Fruit fly (Drosophila melanogaster): Measurements from ENCODE around the gene Sfp78E.

The Sfp78E gene

dm6 chr3L:21671839-21672238 is 12.0 kb downstream of the Sfp78E start, which contains the start of gene CG11249:
Gene CG11249, plus strand, starts transcription at chr3L:21672139.
- TF ChIP-seq dsf (GFP tag; optimal IDR thresholded peaks at IDR 0.05; ENCODE audit: borderline replicate concordance) (no peak), Dfd (GFP tag; optimal IDR thresholded peaks at IDR 0.05) (no peak)

dm6 chr3L:21667530-21667929 is 16.3 kb downstream of the Sfp78E start:
- TF ChIP-seq rgr (GFP tag; optimal IDR thresholded peaks at IDR 0.05) (no peak), brk (GFP tag; optimal IDR thresholded peaks at IDR 0.05) (no peak), CG32264 (GFP tag; optimal IDR thresholded peaks at IDR 0.05) (no peak), CrebA (GFP tag; optimal IDR thresholded peaks at IDR 0.05; ENCODE audit: borderline replicate concordance) (no peak), N (GFP tag; optimal IDR thresholded peaks at IDR 0.05) (no peak), Vsx2 (GFP tag; optimal IDR thresholded peaks at IDR 0.05; ENCODE audit: partially characterized antibody) (no peak), Sp1 (GFP tag; optimal IDR thresholded peaks at IDR 0.05) (no peak), Jra (GFP tag; optimal IDR thresholded peaks at IDR 0.05) (no peak), psq (GFP tag; optimal IDR thresholded peaks at IDR 0.05) (no peak), h (GFP tag; optimal IDR thresholded peaks at IDR 0.05) (no peak), CG9705 (GFP tag; optimal IDR thresholded peaks at IDR 0.05) (no peak), sv (GFP tag; optimal IDR thresholded peaks at IDR 0.05) (no peak), ey (GFP tag; optimal IDR thresholded peaks at IDR 0.05) (no peak), Myc (optimal IDR thresholded peaks at IDR 0.05) (no peak), Hr83 (GFP tag; optimal IDR thresholded peaks at IDR 0.05; ENCODE audit: poor library complexity, severe bottlenecking) (no peak), jim (GFP tag; optimal IDR thresholded peaks at IDR 0.05) (no peak), Abd-B (GFP tag; optimal IDR thresholded peaks at IDR 0.05) (no peak), dsf (GFP tag; optimal IDR thresholded peaks at IDR 0.05; ENCODE audit: borderline replicate concordance) (no peak), sage (GFP tag; optimal IDR thresholded peaks at IDR 0.05) (no peak), GATAd (GFP tag; optimal IDR thresholded peaks at IDR 0.05) (no peak)

- TF ChIP-seq sage (GFP tag; optimal IDR thresholded peaks at IDR 0.05) (no peak), Rel (GFP tag; optimal IDR thresholded peaks at IDR 0.05) (no peak), Rel (tag; optimal IDR thresholded peaks at IDR 0.05) (no peak), Hr83 (GFP tag; optimal IDR thresholded peaks at IDR 0.05; ENCODE audit: poor library complexity, severe bottlenecking) (no peak), Vsx2 (GFP tag; optimal IDR thresholded peaks at IDR 0.05; ENCODE audit: partially characterized antibody) (no peak), foxo (GFP tag; optimal IDR thresholded peaks at IDR 0.05) (no peak), dmrt93B (GFP tag; optimal IDR thresholded peaks at IDR 0.05) (no peak), Sp1 (GFP tag; optimal IDR thresholded peaks at IDR 0.05) (no peak), usp (GFP tag; optimal IDR thresholded peaks at IDR 0.05) (no peak), HLH106 (tag; optimal IDR thresholded peaks at IDR 0.05) (no peak), pan (optimal IDR thresholded peaks at IDR 0.05) (no peak), Hnf4 (GFP tag; optimal IDR thresholded peaks at IDR 0.05) (no peak), GATAd (GFP tag; optimal IDR thresholded peaks at IDR 0.05) (no peak), Dfd (GFP tag; optimal IDR thresholded peaks at IDR 0.05) (no peak), brk (GFP tag; optimal IDR thresholded peaks at IDR 0.05) (no peak)
Observed at dm6 chr3L:21666880-21667279, 17.0 kb downstream of the Sfp78E start, which contains the start of gene Cpr78E. Gene Cpr78E, minus strand, starts transcription at chr3L:21666980.

dm6 chr3L:21652768-21653167 is 31.1 kb downstream of the Sfp78E start:
- TF ChIP-seq ey (GFP tag; optimal IDR thresholded peaks at IDR 0.05) (peak; percentile 50), foxo (GFP tag; optimal IDR thresholded peaks at IDR 0.05) (peak in 1 of 2 experiments; percentile 71), psq (GFP tag; optimal IDR thresholded peaks at IDR 0.05) (peak; percentile 39), Hr83 (GFP tag; optimal IDR thresholded peaks at IDR 0.05; ENCODE audit: poor library complexity, severe bottlenecking) (peak; percentile 72), sv (GFP tag; optimal IDR thresholded peaks at IDR 0.05) (peak; percentile 57), HLH106 (tag; optimal IDR thresholded peaks at IDR 0.05) (peak; percentile 57), CG9705 (GFP tag; optimal IDR thresholded peaks at IDR 0.05) (peak; percentile 36), dl (GFP tag; optimal IDR thresholded peaks at IDR 0.05; ENCODE audit: insufficient read depth in 1 of 2, partially characterized antibody in 2 of 2) (no peak), Hnf4 (GFP tag; optimal IDR thresholded peaks at IDR 0.05) (peak; percentile 69), fru (GFP tag; optimal IDR thresholded peaks at IDR 0.05) (peak; percentile 48), tai (GFP tag; optimal IDR thresholded peaks at IDR 0.05) (peak; percentile 57), OdsH (GFP tag; optimal IDR thresholded peaks at IDR 0.05) (peak; percentile 48), br (GFP tag; optimal IDR thresholded peaks at IDR 0.05) (peak; percentile 68), Dfd (GFP tag; optimal IDR thresholded peaks at IDR 0.05) (no peak), dmrt93B (GFP tag; optimal IDR thresholded peaks at IDR 0.05) (peak; percentile 30), rgr (GFP tag; optimal IDR thresholded peaks at IDR 0.05) (no peak), h (GFP tag; optimal IDR thresholded peaks at IDR 0.05) (peak; percentile 55), pan (optimal IDR thresholded peaks at IDR 0.05) (no peak), Myc (optimal IDR thresholded peaks at IDR 0.05) (peak; percentile 93)

Data from whole organism, wandering third instar larva.